Fruit fly (Drosophila melanogaster) whole organism, embryonic: ENCODE measurements around the gene CG5892.

Source experiments
- Aef1 ChIP-seq: fragments of 200-800 bp; sonication (Bioruptor generic); IDR thresholded peaks from 3 replicates; pipeline ENCODE4 v1.3.6; 2022; ENCODE audit warnings: missing biosample characterization, missing genetic modification characterization
- Awh ChIP-seq: fragments of 200-800 bp; sonication (Bioruptor generic); IDR thresholded peaks from 2 replicates; pipeline ENCODE4, ENCODE4 v1.3.6; 2022; ENCODE audit warnings: missing biosample characterization, missing genetic modification characterization
- CG10321 ChIP-seq: fragments of 200-800 bp; sonication (Bioruptor generic); IDR thresholded peaks from 2 replicates; pipeline ENCODE4 v1.3.6; 2022; ENCODE audit warnings: missing biosample characterization, missing genetic modification characterization
- CG11093 ChIP-seq: fragments of 200-800 bp; sonication (Bioruptor generic); IDR thresholded peaks from 3 replicates; pipeline ENCODE4 v1.3.6; 2022; ENCODE audit warnings: missing biosample characterization, missing genetic modification characterization
- CG12236 ChIP-seq: fragments of 200-800 bp; sonication (Bioruptor generic); optimal IDR thresholded peaks from 2 replicates; lab custom pipeline; 2016; ENCODE audit warnings: missing biosample characterization, missing genetic modification characterization
- CG1602 ChIP-seq: fragments of 200-800 bp; sonication (Bioruptor generic); optimal IDR thresholded peaks from 3 replicates; lab custom pipeline; 2016; ENCODE audit warnings: missing biosample characterization, missing genetic modification characterization
- CG31441 ChIP-seq: fragments of 200-800 bp; sonication (Bioruptor generic); IDR thresholded peaks from 2 replicates; pipeline ENCODE4 v1.3.6; 2022; ENCODE audit warnings: missing biosample characterization, missing genetic modification characterization
- CG34224 ChIP-seq: fragments of 200-800 bp; sonication (Bioruptor generic); IDR thresholded peaks from 3 replicates; pipeline ENCODE4 v1.3.6; 2022; ENCODE audit warnings: missing biosample characterization, missing genetic modification characterization; ENCODE audit not compliant: partially characterized antibody
- CG3726 ChIP-seq: fragments of 200-800 bp; sonication (Bioruptor generic); IDR thresholded peaks from 3 replicates; pipeline ENCODE4, ENCODE4 v1.3.6; 2022; ENCODE audit warnings: missing biosample characterization, missing genetic modification characterization
- CG3838 ChIP-seq: fragments of 200-800 bp; sonication (Bioruptor generic); optimal IDR thresholded peaks from 3 replicates; lab custom pipeline; 2016; ENCODE audit warnings: missing biosample characterization, missing genetic modification characterization
- CG5953 ChIP-seq: fragments of 200-800 bp; sonication (Bioruptor generic); IDR thresholded peaks from 2 replicates; pipeline ENCODE4 v1.3.6; 2022; ENCODE audit warnings: missing biosample characterization, missing genetic modification characterization
- CG7839 ChIP-seq: fragments of 200-800 bp; sonication (Bioruptor generic); optimal IDR thresholded peaks from 3 replicates; lab custom pipeline; 2018; ENCODE audit warnings: missing biosample characterization, mild to moderate bottlenecking, missing genetic modification characterization, moderate library complexity
- CG8089 ChIP-seq: fragments of 200-800 bp; sonication (Bioruptor generic); optimal IDR thresholded peaks from 3 replicates; lab custom pipeline; 2016; ENCODE audit warnings: missing biosample characterization, missing genetic modification characterization
- CG8359 ChIP-seq: fragments of 200-800 bp; sonication (Bioruptor generic); optimal IDR thresholded peaks from 2 replicates; lab custom pipeline; 2017; ENCODE audit warnings: missing biosample characterization, mild to moderate bottlenecking, missing genetic modification characterization, borderline replicate concordance
- CG9437 ChIP-seq: fragments of 200-800 bp; sonication (Bioruptor generic); optimal IDR thresholded peaks from 2 replicates; lab custom pipeline; 2018; ENCODE audit warnings: missing biosample characterization, mild to moderate bottlenecking, missing genetic modification characterization
- CG9797 ChIP-seq: fragments of 200-800 bp; sonication (Bioruptor generic); optimal IDR thresholded peaks from 3 replicates; lab custom pipeline; 2018; ENCODE audit warnings: missing biosample characterization, mild to moderate bottlenecking, missing genetic modification characterization
- CHES-1-like ChIP-seq: fragments of 200-800 bp; sonication (Bioruptor generic); optimal IDR thresholded peaks from 2 replicates; lab custom pipeline; 2016; ENCODE audit warnings: missing biosample characterization, missing genetic modification characterization
- CkIIα-i1 ChIP-seq: fragments of 200-800 bp; sonication (Bioruptor generic); IDR thresholded peaks from 2 replicates; pipeline ENCODE4 v1.3.6; 2022; ENCODE audit warnings: missing biosample characterization, missing genetic modification characterization
- D ChIP-seq, 2 experiments: fragments of 200-800 bp in 1 of 2; fragments of >200 bp in 1 of 2; sonication (Bioruptor generic) in 1 of 2; optimal IDR thresholded peaks; 2 replicates in 1 of 2; 3 replicates in 1 of 2; lab custom pipeline; 2017; ENCODE audit warnings: mild to moderate bottlenecking in 1 of 2, missing biosample characterization in 1 of 2, missing genetic modification characterization in 1 of 2, missing genetic modification reagents in 1 of 2
- Dip3 ChIP-seq: fragments of 200-800 bp; sonication (Bioruptor generic); optimal IDR thresholded peaks from 3 replicates; lab custom pipeline; 2016; ENCODE audit warnings: missing biosample characterization, missing genetic modification characterization
- Dref ChIP-seq: fragments of 200-800 bp; sonication (Bioruptor generic); IDR thresholded peaks from 2 replicates; pipeline ENCODE4 v1.3.6; 2022; ENCODE audit warnings: missing biosample characterization, missing genetic modification characterization
- E2f1 ChIP-seq: fragments of 200-800 bp; sonication (Bioruptor generic); IDR thresholded peaks from 2 replicates; pipeline ENCODE4 v1.3.6; 2022; ENCODE audit warnings: missing biosample characterization, missing genetic modification characterization
- HHEX ChIP-seq: fragments of 200-800 bp; sonication (Bioruptor generic); optimal IDR thresholded peaks from 3 replicates; lab custom pipeline; 2017; ENCODE audit warnings: missing biosample characterization, mild to moderate bottlenecking, missing genetic modification characterization, missing genetic modification reagents
- HLH3B ChIP-seq: fragments of 200-800 bp; sonication (Bioruptor generic); IDR thresholded peaks from 2 replicates; pipeline ENCODE4 v1.3.6; 2022; ENCODE audit warnings: missing biosample characterization, missing genetic modification characterization
- HmgZ ChIP-seq: fragments of 200-800 bp; sonication (Bioruptor generic); optimal IDR thresholded peaks from 2 replicates; lab custom pipeline; 2018; ENCODE audit warnings: missing biosample characterization, mild to moderate bottlenecking, missing genetic modification characterization
- Hsf ChIP-seq: fragments of 200-800 bp; sonication (Bioruptor generic); optimal IDR thresholded peaks from 3 replicates; lab custom pipeline; 2016; ENCODE audit warnings: missing biosample characterization, missing genetic modification characterization
- NC2β ChIP-seq: fragments of 200-800 bp; sonication (Bioruptor generic); optimal IDR thresholded peaks from 2 replicates; lab custom pipeline; 2016; ENCODE audit warnings: missing biosample characterization, missing genetic modification characterization
- Poxn ChIP-seq: fragments of 200-800 bp; sonication (Bioruptor generic); IDR thresholded peaks from 2 replicates; pipeline ENCODE4 v1.3.6; 2022; ENCODE audit warnings: missing biosample characterization, missing genetic modification characterization
- Rfx ChIP-seq: fragments of 200-800 bp; sonication (Bioruptor generic); IDR thresholded peaks from 2 replicates; pipeline ENCODE4 v1.3.6; 2022; ENCODE audit warnings: missing biosample characterization, missing genetic modification characterization
- Rx ChIP-seq: fragments of 200-800 bp; sonication (Bioruptor generic); IDR thresholded peaks from 2 replicates; pipeline ENCODE4 v1.3.6; 2022; ENCODE audit warnings: missing biosample characterization, missing genetic modification characterization
- Scr ChIP-seq: fragments of 200-800 bp; sonication (Bioruptor generic); IDR thresholded peaks from 2 replicates; pipeline ENCODE4 v1.3.6; 2022; ENCODE audit warnings: missing biosample characterization, missing genetic modification characterization; ENCODE audit not compliant: partially characterized antibody
- Side ChIP-seq: fragments of 200-800 bp; sonication (Bioruptor generic); optimal IDR thresholded peaks from 2 replicates; lab custom pipeline; 2016; ENCODE audit warnings: missing biosample characterization, missing genetic modification characterization
- Sin3A ChIP-seq: fragments of >200 bp; optimal IDR thresholded peaks from 2 replicates; lab custom pipeline; 2018
- Xrp1 ChIP-seq: fragments of 200-800 bp; sonication (Bioruptor generic); IDR thresholded peaks from 2 replicates; pipeline ENCODE4 v1.3.6; 2022; ENCODE audit warnings: missing biosample characterization, missing genetic modification characterization
- br ChIP-seq: fragments of >200 bp; optimal IDR thresholded peaks from 2 replicates; lab custom pipeline; 2017
- dmrt11E ChIP-seq: fragments of 200-800 bp; sonication (Bioruptor generic); optimal IDR thresholded peaks from 3 replicates; lab custom pipeline; 2018; ENCODE audit warnings: missing biosample characterization, mild to moderate bottlenecking, missing genetic modification characterization, moderate library complexity
- dysf ChIP-seq: fragments of 200-800 bp; sonication (Bioruptor generic); IDR thresholded peaks from 3 replicates; pipeline ENCODE4 v1.3.6; 2022; ENCODE audit warnings: missing biosample characterization, missing genetic modification characterization
- en ChIP-seq: fragments of 200-800 bp; sonication (Bioruptor generic); optimal IDR thresholded peaks from 2 replicates; lab custom pipeline; 2016; ENCODE audit warnings: missing biosample characterization, missing genetic modification characterization
- eyg ChIP-seq: fragments of 200-800 bp; sonication (Bioruptor generic); optimal IDR thresholded peaks from 3 replicates; lab custom pipeline; 2016; ENCODE audit warnings: missing biosample characterization, missing genetic modification characterization
- hb ChIP-seq: fragments of 200-800 bp; sonication (Bioruptor generic); IDR thresholded peaks from 3 replicates; pipeline ENCODE4 v1.3.6; 2022; ENCODE audit warnings: missing biosample characterization, missing genetic modification characterization; ENCODE audit not compliant: partially characterized antibody
- insv ChIP-seq, 2 experiments: fragments of 200-800 bp; sonication (Bioruptor generic); optimal IDR thresholded peaks; 3 replicates each; lab custom pipeline; 2016 to 2018; ENCODE audit warnings: missing biosample characterization in 2 of 2, missing genetic modification characterization in 2 of 2
- inv ChIP-seq: fragments of 200-800 bp; sonication (Bioruptor generic); IDR thresholded peaks from 2 replicates; pipeline ENCODE4 v1.3.6; 2022; ENCODE audit warnings: missing biosample characterization, missing genetic modification characterization; ENCODE audit not compliant: partially characterized antibody
- org-1 ChIP-seq: fragments of 200-800 bp; sonication (Bioruptor generic); optimal IDR thresholded peaks from 2 replicates; lab custom pipeline; 2017; ENCODE audit warnings: missing biosample characterization, missing genetic modification characterization
- sima ChIP-seq: fragments of 200-800 bp; sonication (Bioruptor generic); optimal IDR thresholded peaks from 2 replicates; lab custom pipeline; 2016; ENCODE audit warnings: missing biosample characterization, missing genetic modification characterization
- slbo ChIP-seq: fragments of 200-800 bp; sonication (Bioruptor generic); IDR thresholded peaks from 2 replicates; pipeline ENCODE4 v1.3.6; 2022; ENCODE audit warnings: missing biosample characterization, missing genetic modification characterization
- slou ChIP-seq: fragments of 200-800 bp; sonication (Bioruptor generic); optimal IDR thresholded peaks from 3 replicates; lab custom pipeline; 2016; ENCODE audit warnings: missing biosample characterization, missing genetic modification characterization
- so ChIP-seq: fragments of 200-800 bp; sonication (Bioruptor generic); IDR thresholded peaks from 3 replicates; pipeline ENCODE4 v1.3.6; 2022; ENCODE audit warnings: missing biosample characterization, missing genetic modification characterization
- sob ChIP-seq: fragments of 200-800 bp; sonication (Bioruptor generic); IDR thresholded peaks from 2 replicates; pipeline ENCODE4 v1.3.6; 2022; ENCODE audit warnings: missing biosample characterization, missing genetic modification characterization
- stc ChIP-seq: fragments of 200-800 bp; sonication (Bioruptor generic); IDR thresholded peaks from 2 replicates; pipeline ENCODE4 v1.3.6; 2022; ENCODE audit warnings: missing biosample characterization, missing genetic modification characterization
- tio ChIP-seq: fragments of 200-800 bp; sonication (Bioruptor generic); optimal IDR thresholded peaks from 2 replicates; lab custom pipeline; 2017; ENCODE audit warnings: missing biosample characterization, missing genetic modification characterization, inconsistent platforms
- tx ChIP-seq: fragments of 200-800 bp; sonication (Bioruptor generic); optimal IDR thresholded peaks from 2 replicates; lab custom pipeline; 2016; ENCODE audit warnings: missing biosample characterization, missing genetic modification characterization
- wek ChIP-seq: fragments of 200-800 bp; sonication (Bioruptor generic); optimal IDR thresholded peaks from 3 replicates; lab custom pipeline; 2018; ENCODE audit warnings: missing biosample characterization, mild to moderate bottlenecking, missing genetic modification characterization, moderate library complexity
- zfh1 ChIP-seq: fragments of 200-800 bp; sonication (Bioruptor generic); IDR thresholded peaks from 3 replicates; pipeline ENCODE4 v1.3.6; 2022; ENCODE audit warnings: missing biosample characterization, missing genetic modification characterization

Gene CG5892

dm6 chr3R:21269923-21270322, 27.5 kb downstream of the CG5892 start, which contains the start of the genes AP-2sigma and Idi:
Gene AP-2sigma, minus strand, starts transcription at chr3R:21270075.
Gene Idi, plus strand, starts transcription at chr3R:21270126.
- TF ChIP-seq CG5953 (GFP tag; lab: Robert Waterston, UW), result no peak
- TF ChIP-seq org-1, result no peak
- TF ChIP-seq Dip3 (GFP tag; lab: Kevin White, UChicago), result peak; percentile 14
- no peak for TF ChIP-seq CG3838 (GFP tag; lab: Kevin White, UChicago)
- no peak for TF ChIP-seq Rx (GFP tag; lab: Robert Waterston, UW)
- TF ChIP-seq br (lab: Kevin White, UChicago), result no peak
- no peak for TF ChIP-seq Hsf (GFP tag; lab: Kevin White, UChicago)
- no peak for TF ChIP-seq inv (GFP tag; lab: Robert Waterston, UW)
- TF ChIP-seq CG12236 (GFP tag; lab: Kevin White, UChicago), result no peak
- TF ChIP-seq E2f1 (GFP tag; lab: Robert Waterston, UW), result no peak
- TF ChIP-seq hb (GFP tag; lab: Robert Waterston, UW), result no peak
- TF ChIP-seq stc (GFP tag; lab: Robert Waterston, UW), result no peak
- no peak for TF ChIP-seq insv (GFP tag; optimal IDR thresholded peaks at IDR 0.05; lab: Kevin White, UChicago)
- no peak for TF ChIP-seq en
- TF ChIP-seq Poxn (GFP tag; lab: Robert Waterston, UW), result no peak
- no peak for TF ChIP-seq CG10321 (GFP tag; lab: Robert Waterston, UW)
- peak; percentile 55 for TF ChIP-seq CG9437 (GFP tag; lab: Kevin White, UChicago)
- no peak for TF ChIP-seq wek (GFP tag; lab: Kevin White, UChicago)
- peak; percentile 44 for TF ChIP-seq Sin3A (lab: Kevin White, UChicago)
- TF ChIP-seq Dref (GFP tag; lab: Robert Waterston, UW), result peak; percentile 41; the same call in 1 of the 2 replicates
- no peak for TF ChIP-seq HHEX (GFP tag; lab: Kevin White, UChicago)
- TF ChIP-seq eyg (GFP tag; lab: Kevin White, UChicago), result no peak
- TF ChIP-seq slou (GFP tag; lab: Kevin White, UChicago), result no peak
- no peak for TF ChIP-seq CG8089
- no peak for TF ChIP-seq Aef1 (GFP tag; lab: Robert Waterston, UW)
- TF ChIP-seq Side (GFP tag; lab: Kevin White, UChicago), result no peak
- TF ChIP-seq so (GFP tag; lab: Robert Waterston, UW), result no peak
- no peak for TF ChIP-seq sima (GFP tag; lab: Kevin White, UChicago)
- TF ChIP-seq CHES-1-like (GFP tag; lab: Kevin White, UChicago), result peak; percentile 63
- no peak for TF ChIP-seq CG7839 (tag; lab: Kevin White, UChicago)
- peak; percentile 55; the same call in 1 of the 3 replicates for TF ChIP-seq zfh1
- TF ChIP-seq slbo (GFP tag; lab: Robert Waterston, UW), result peak; percentile 66
- no peak for TF ChIP-seq tx (GFP tag; lab: Kevin White, UChicago)
- peak; percentile 27 for TF ChIP-seq dmrt11E (tag; lab: Kevin White, UChicago)
- TF ChIP-seq tio, result no peak
- 0 out of 2 replicates have a peak, but pooled peaks have one; percentile 16 for TF ChIP-seq CG31441 (GFP tag; lab: Robert Waterston, UW)
- TF ChIP-seq Awh (GFP tag; lab: Robert Waterston, UW), result no peak
- TF ChIP-seq HLH3B, result no peak
- TF ChIP-seq HmgZ (tag; lab: Kevin White, UChicago), result peak; percentile 81
- TF ChIP-seq CG8359 (GFP tag; lab: Kevin White, UChicago), result no peak
- no peak for TF ChIP-seq Xrp1 (GFP tag; lab: Robert Waterston, UW)
- TF ChIP-seq D (optimal IDR thresholded peaks at IDR 0.05; lab: Kevin White, UChicago), result no peak
- no peak for TF ChIP-seq D (GFP tag; optimal IDR thresholded peaks at IDR 0.05; lab: Kevin White, UChicago)
- TF ChIP-seq sob (GFP tag; lab: Robert Waterston, UW), result peak; percentile 56
- TF ChIP-seq NC2β (GFP tag; lab: Kevin White, UChicago), result peak; percentile 16
- no peak for TF ChIP-seq CG3726 (GFP tag; lab: Robert Waterston, UW)
- TF ChIP-seq CkIIα-i1 (GFP tag; lab: Robert Waterston, UW), result no peak
- TF ChIP-seq Rfx (GFP tag; lab: Robert Waterston, UW), result peak; percentile 69
- TF ChIP-seq dysf, result no peak
- 0 out of 2 replicates have a peak, but pooled peaks have one; percentile 14 for TF ChIP-seq Scr (GFP tag; lab: Robert Waterston, UW)
- TF ChIP-seq CG9797 (GFP tag; lab: Kevin White, UChicago), result no peak
- TF ChIP-seq CG34224 (GFP tag; lab: Robert Waterston, UW), result peak; percentile 51
- no peak for TF ChIP-seq CG11093 (GFP tag; lab: Robert Waterston, UW)
- TF ChIP-seq CG1602 (GFP tag; lab: Kevin White, UChicago), result no peak
